Fruit fly (Drosophila melanogaster) whole organism, embryonic: ENCODE data around the gene Pss.

Experiments
- Blimp-1 ChIP-seq: fragments of 200-800 bp; sonication (Bioruptor generic); optimal IDR thresholded peaks from 3 replicates; lab custom pipeline; 2018; ENCODE audit warnings: missing biosample characterization, missing genetic modification characterization, mild to moderate bottlenecking, moderate library complexity, missing genetic modification reagents
- CG10462 ChIP-seq: fragments of 200-800 bp; sonication (Bioruptor generic); optimal IDR thresholded peaks from 2 replicates; lab custom pipeline; 2016; ENCODE audit warnings: missing biosample characterization, missing genetic modification characterization
- CG10979 ChIP-seq: fragments of 200-800 bp; sonication (Bioruptor generic); optimal IDR thresholded peaks from 2 replicates; lab custom pipeline; 2018; ENCODE audit warnings: missing biosample characterization, mild to moderate bottlenecking, missing genetic modification characterization, moderate library complexity
- CG11398 ChIP-seq: fragments of 200-800 bp; sonication (Bioruptor generic); optimal IDR thresholded peaks from 2 replicates; lab custom pipeline; 2016; ENCODE audit warnings: missing biosample characterization, missing genetic modification characterization
- CG11695 ChIP-seq: fragments of 200-800 bp; sonication (Bioruptor generic); IDR thresholded peaks from 3 replicates; pipeline ENCODE4 v1.3.6; 2022; ENCODE audit warnings: missing biosample characterization, missing genetic modification characterization
- CG14710 ChIP-seq: fragments of 200-800 bp; sonication (Bioruptor generic); optimal IDR thresholded peaks from 3 replicates; lab custom pipeline; 2019; ENCODE audit warnings: missing biosample characterization, mild to moderate bottlenecking, missing genetic modification characterization, moderate library complexity
- CG14965 ChIP-seq: fragments of 200-800 bp; sonication (Bioruptor generic); optimal IDR thresholded peaks from 2 replicates; lab custom pipeline; 2016; ENCODE audit warnings: missing biosample characterization, missing genetic modification characterization, borderline replicate concordance
- CG17802 ChIP-seq: fragments of 200-800 bp; sonication (Bioruptor generic); optimal IDR thresholded peaks from 2 replicates; lab custom pipeline; 2018; ENCODE audit warnings: missing biosample characterization, mild to moderate bottlenecking, missing genetic modification characterization, moderate library complexity
- CG3065 ChIP-seq: fragments of 200-800 bp; sonication (Bioruptor generic); optimal IDR thresholded peaks from 2 replicates; lab custom pipeline; 2016; ENCODE audit warnings: missing biosample characterization, missing genetic modification characterization
- CG32532 ChIP-seq: fragments of 200-800 bp; sonication (Bioruptor generic); IDR thresholded peaks from 2 replicates; pipeline ENCODE4 v1.3.6; 2022; ENCODE audit warnings: missing biosample characterization, missing genetic modification characterization
- CG3281 ChIP-seq: fragments of 200-800 bp; sonication (Bioruptor generic); optimal IDR thresholded peaks from 3 replicates; lab custom pipeline; 2017; ENCODE audit warnings: missing biosample characterization, mild to moderate bottlenecking, missing genetic modification characterization
- CG43689 ChIP-seq: fragments of 200-800 bp; sonication (Bioruptor generic); IDR thresholded peaks from 2 replicates; pipeline ENCODE4 v1.3.6; 2022; ENCODE audit warnings: missing biosample characterization, missing genetic modification characterization
- CG5953 ChIP-seq: fragments of 200-800 bp; sonication (Bioruptor generic); IDR thresholded peaks from 2 replicates; pipeline ENCODE4 v1.3.6; 2022; ENCODE audit warnings: missing biosample characterization, missing genetic modification characterization
- CG6654 ChIP-seq: fragments of 200-800 bp; sonication (Bioruptor generic); optimal IDR thresholded peaks from 2 replicates; lab custom pipeline; 2017; ENCODE audit warnings: missing biosample characterization, mild to moderate bottlenecking, missing genetic modification characterization
- CG6683 ChIP-seq: fragments of 200-800 bp; sonication (Bioruptor generic); optimal IDR thresholded peaks from 2 replicates; lab custom pipeline; 2017; ENCODE audit warnings: missing biosample characterization, mild to moderate bottlenecking, missing genetic modification characterization, missing genetic modification reagents
- CG7745 ChIP-seq: fragments of 200-800 bp; sonication (Bioruptor generic); optimal IDR thresholded peaks from 2 replicates; lab custom pipeline; 2018; ENCODE audit warnings: missing biosample characterization, mild to moderate bottlenecking, missing genetic modification characterization, moderate library complexity
- CG7963 ChIP-seq: fragments of 200-800 bp; sonication (Bioruptor generic); IDR thresholded peaks from 3 replicates; pipeline ENCODE4 v1.3.6; 2022; ENCODE audit warnings: missing biosample characterization, missing genetic modification characterization; ENCODE audit not compliant: partially characterized antibody
- CG8290 ChIP-seq, 3 experiments: fragments of 200-800 bp; sonication (Bioruptor generic); optimal IDR thresholded peaks; 2 replicates each; lab custom pipeline; 2016 to 2019; ENCODE audit warnings: missing biosample characterization in 3 of 3, missing genetic modification characterization in 3 of 3, mild to moderate bottlenecking in 2 of 3, moderate library complexity in 1 of 3
- CG8478 ChIP-seq: fragments of >200 bp; optimal IDR thresholded peaks from 2 replicates; lab custom pipeline; 2018
- CG9437 ChIP-seq: fragments of 200-800 bp; sonication (Bioruptor generic); optimal IDR thresholded peaks from 2 replicates; lab custom pipeline; 2018; ENCODE audit warnings: missing biosample characterization, mild to moderate bottlenecking, missing genetic modification characterization
- CG9797 ChIP-seq: fragments of 200-800 bp; sonication (Bioruptor generic); optimal IDR thresholded peaks from 3 replicates; lab custom pipeline; 2018; ENCODE audit warnings: missing biosample characterization, mild to moderate bottlenecking, missing genetic modification characterization
- Dfd ChIP-seq, 2 experiments: fragments of >200 bp; optimal IDR thresholded peaks; 2 replicates each; lab custom pipeline; 2017; ENCODE audit warnings: missing biosample characterization in 2 of 2, missing genetic modification characterization in 2 of 2
- Dip3 ChIP-seq: fragments of 200-800 bp; sonication (Bioruptor generic); optimal IDR thresholded peaks from 3 replicates; lab custom pipeline; 2016; ENCODE audit warnings: missing biosample characterization, missing genetic modification characterization
- Fer2 ChIP-seq: fragments of 200-800 bp; sonication (Bioruptor generic); optimal IDR thresholded peaks from 2 replicates; lab custom pipeline; 2018; ENCODE audit warnings: missing biosample characterization, mild to moderate bottlenecking, missing genetic modification characterization, moderate library complexity
- HLH3B ChIP-seq: fragments of 200-800 bp; sonication (Bioruptor generic); IDR thresholded peaks from 2 replicates; pipeline ENCODE4 v1.3.6; 2022; ENCODE audit warnings: missing biosample characterization, missing genetic modification characterization
- Max ChIP-seq: fragments of 200-800 bp; sonication (Bioruptor generic); optimal IDR thresholded peaks from 2 replicates; lab custom pipeline; 2016; ENCODE audit warnings: missing biosample characterization, mild to moderate bottlenecking, missing genetic modification characterization
- Pdp1 ChIP-seq, 2 experiments: fragments of 200-800 bp; sonication (Bioruptor generic); optimal IDR thresholded peaks; 3 replicates each; lab custom pipeline; 2016; ENCODE audit warnings: missing biosample characterization in 2 of 2, missing genetic modification characterization in 2 of 2, mild to moderate bottlenecking in 1 of 2, moderate library complexity in 1 of 2
- Rfx ChIP-seq: fragments of 200-800 bp; sonication (Bioruptor generic); IDR thresholded peaks from 2 replicates; pipeline ENCODE4 v1.3.6; 2022; ENCODE audit warnings: missing biosample characterization, missing genetic modification characterization
- Rx ChIP-seq: fragments of 200-800 bp; sonication (Bioruptor generic); IDR thresholded peaks from 2 replicates; pipeline ENCODE4 v1.3.6; 2022; ENCODE audit warnings: missing biosample characterization, missing genetic modification characterization
- Taf1 ChIP-seq: fragments of 200-800 bp; sonication (Bioruptor generic); IDR thresholded peaks from 2 replicates; pipeline ENCODE4 v1.3.6; 2022; ENCODE audit warnings: missing biosample characterization, missing genetic modification characterization
- ab ChIP-seq: fragments of 200-800 bp; sonication (Bioruptor generic); optimal IDR thresholded peaks from 2 replicates; lab custom pipeline; 2016; ENCODE audit warnings: missing biosample characterization, missing genetic modification characterization
- ash1 ChIP-seq: fragments of 200-800 bp; sonication (Bioruptor generic); optimal IDR thresholded peaks from 2 replicates; lab custom pipeline; 2018; ENCODE audit warnings: missing biosample characterization, mild to moderate bottlenecking, missing genetic modification characterization
- bbx ChIP-seq: fragments of 200-800 bp; sonication (Bioruptor generic); IDR thresholded peaks from 2 replicates; pipeline ENCODE4 v1.3.6; 2022; ENCODE audit warnings: missing biosample characterization, missing genetic modification characterization; ENCODE audit not compliant: partially characterized antibody
- bigmax ChIP-seq: fragments of 200-800 bp; sonication (Bioruptor generic); optimal IDR thresholded peaks from 2 replicates; lab custom pipeline; 2018; ENCODE audit warnings: missing biosample characterization, mild to moderate bottlenecking, missing genetic modification characterization
- bsh ChIP-seq, 2 experiments: fragments of 200-800 bp; sonication (Bioruptor generic); optimal IDR thresholded peaks; 2 replicates each; lab custom pipeline; 2017 to 2018; ENCODE audit warnings: mild to moderate bottlenecking in 2 of 2, missing biosample characterization in 2 of 2, missing genetic modification characterization in 2 of 2, moderate library complexity in 1 of 2
- cad ChIP-seq: fragments of >200 bp; optimal IDR thresholded peaks from 2 replicates; lab custom pipeline; 2017; ENCODE audit warnings: missing biosample characterization, missing genetic modification characterization
- cato ChIP-seq: fragments of 200-800 bp; sonication (Bioruptor generic); optimal IDR thresholded peaks from 2 replicates; lab custom pipeline; 2016; ENCODE audit warnings: missing biosample characterization, missing genetic modification characterization, borderline replicate concordance
- croc ChIP-seq: fragments of 200-800 bp; sonication (Bioruptor generic); conservative IDR thresholded peaks from 3 replicates; pipeline ENCODE4 v1.3.6; 2022; ENCODE audit warnings: missing biosample characterization, missing genetic modification characterization
- dimm ChIP-seq: fragments of 200-800 bp; sonication (Bioruptor generic); IDR thresholded peaks from 2 replicates; pipeline ENCODE4 v1.3.6; 2022; ENCODE audit warnings: missing biosample characterization, missing genetic modification characterization
- disco-r ChIP-seq: fragments of 200-800 bp; sonication (Bioruptor generic); optimal IDR thresholded peaks from 2 replicates; lab custom pipeline; 2016; ENCODE audit warnings: missing biosample characterization, missing genetic modification characterization
- gsb ChIP-seq: fragments of 200-800 bp; sonication (Bioruptor generic); IDR thresholded peaks from 2 replicates; pipeline ENCODE4 v1.3.6; 2022; ENCODE audit warnings: missing biosample characterization, missing genetic modification characterization
- hb ChIP-seq: fragments of 200-800 bp; sonication (Bioruptor generic); IDR thresholded peaks from 3 replicates; pipeline ENCODE4 v1.3.6; 2022; ENCODE audit warnings: missing biosample characterization, missing genetic modification characterization; ENCODE audit not compliant: partially characterized antibody
- mam ChIP-seq: fragments of 200-800 bp; sonication (Bioruptor generic); optimal IDR thresholded peaks from 3 replicates; lab custom pipeline; 2016; ENCODE audit warnings: missing biosample characterization, missing genetic modification characterization
- org-1 ChIP-seq: fragments of 200-800 bp; sonication (Bioruptor generic); optimal IDR thresholded peaks from 2 replicates; lab custom pipeline; 2017; ENCODE audit warnings: missing biosample characterization, missing genetic modification characterization
- peb ChIP-seq: fragments of 200-800 bp; sonication (Bioruptor generic); IDR thresholded peaks from 2 replicates; pipeline ENCODE4 v1.3.6; 2022; ENCODE audit warnings: missing biosample characterization, missing genetic modification characterization
- pita ChIP-seq: fragments of 200-800 bp; sonication (Bioruptor generic); optimal IDR thresholded peaks from 2 replicates; lab custom pipeline; 2017; ENCODE audit warnings: missing biosample characterization, mild to moderate bottlenecking, missing genetic modification characterization
- salm ChIP-seq: fragments of 200-800 bp; sonication (Bioruptor generic); optimal IDR thresholded peaks from 2 replicates; lab custom pipeline; 2018; ENCODE audit warnings: missing biosample characterization, mild to moderate bottlenecking, missing genetic modification characterization
- sd ChIP-seq: fragments of 200-800 bp; sonication (Bioruptor generic); optimal IDR thresholded peaks from 3 replicates; lab custom pipeline; 2018; ENCODE audit warnings: missing biosample characterization, mild to moderate bottlenecking, missing genetic modification characterization, moderate library complexity
- sisA ChIP-seq: fragments of 200-800 bp; sonication (Bioruptor generic); IDR thresholded peaks from 2 replicates; pipeline ENCODE4 v1.3.6; 2022; ENCODE audit warnings: missing biosample characterization, missing genetic modification characterization
- sob ChIP-seq: fragments of 200-800 bp; sonication (Bioruptor generic); IDR thresholded peaks from 2 replicates; pipeline ENCODE4 v1.3.6; 2022; ENCODE audit warnings: missing biosample characterization, missing genetic modification characterization
- tio ChIP-seq: fragments of 200-800 bp; sonication (Bioruptor generic); optimal IDR thresholded peaks from 2 replicates; lab custom pipeline; 2017; ENCODE audit warnings: missing biosample characterization, missing genetic modification characterization, inconsistent platforms

Pss gene

DNA sequence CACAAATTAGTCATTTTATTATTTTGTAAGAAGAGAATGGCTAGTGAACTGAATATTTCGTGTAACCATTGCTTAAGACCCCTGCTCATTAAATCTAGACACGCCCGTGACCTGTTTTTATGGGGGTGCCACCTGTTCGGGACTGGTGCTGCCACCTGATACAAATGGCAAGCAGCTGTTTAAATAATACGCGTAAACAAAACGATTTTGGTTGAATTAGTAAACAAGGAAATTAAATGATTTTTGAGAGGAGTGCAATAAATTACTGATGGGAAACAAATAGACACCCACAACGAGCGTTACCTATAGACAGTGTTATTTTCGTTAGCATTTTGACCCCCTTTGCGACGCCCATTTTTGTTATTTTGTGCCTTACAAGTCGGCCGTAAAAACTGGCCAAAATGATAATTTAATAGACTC, 51.2 kb downstream of the Pss start (continued):
- TF ChIP-seq CG10979 (tag; lab: Kevin White, UChicago) (peak; percentile 71), CG7963 (GFP tag; lab: Robert Waterston, UW) (no peak), ash1 (GFP tag; lab: Kevin White, UChicago) (peak; percentile 57), CG7745 (no peak), croc (GFP tag; lab: Robert Waterston, UW) (peak; percentile 58), bigmax (no peak), org-1 (GFP tag; lab: Kevin White, UChicago) (peak; percentile 71), CG8478 (no peak), sob (GFP tag; lab: Robert Waterston, UW) (no peak), CG5953 (no peak), dimm (no peak), Max (GFP tag; lab: Kevin White, UChicago) (peak; percentile 77), CG11398 (GFP tag; lab: Kevin White, UChicago) (peak; percentile 78), peb (no peak), sd (peak; percentile 58), tio (GFP tag; lab: Kevin White, UChicago) (peak; percentile 83), Fer2 (tag; lab: Kevin White, UChicago) (peak; percentile 77), HLH3B (no peak), disco-r (GFP tag; lab: Kevin White, UChicago) (peak; percentile 29), CG9797 (GFP tag; lab: Kevin White, UChicago) (peak; percentile 18), cad (GFP tag; lab: Kevin White, UChicago) (no peak), Blimp-1 (GFP tag; lab: Kevin White, UChicago) (peak; percentile 77), CG3281 (GFP tag; lab: Kevin White, UChicago) (peak; percentile 88), gsb (GFP tag; lab: Robert Waterston, UW) (no peak), CG6683 (peak; percentile 74), CG6654 (GFP tag; lab: Kevin White, UChicago) (peak; percentile 34), CG3065 (peak; percentile 73), Dfd (GFP tag; optimal IDR thresholded peaks at IDR 0.05; lab: Kevin White, UChicago) (no peak), CG9437 (GFP tag; lab: Kevin White, UChicago) (peak; percentile 77), CG10462 (GFP tag; lab: Kevin White, UChicago) (peak; percentile 78), ab (GFP tag; lab: Kevin White, UChicago) (peak; percentile 53), hb (GFP tag; lab: Robert Waterston, UW) (no peak), Taf1 (GFP tag; lab: Robert Waterston, UW) (no peak), CG32532 (GFP tag; lab: Robert Waterston, UW) (no peak), CG8290 (GFP tag; optimal IDR thresholded peaks at IDR 0.05; lab: Kevin White, UChicago) (peak; percentile 63), CG8290 (tag; optimal IDR thresholded peaks at IDR 0.05; lab: Kevin White, UChicago) (peak; percentile 40 to 95), bsh (GFP tag; optimal IDR thresholded peaks at IDR 0.05; lab: Kevin White, UChicago) (peak in 1 of 2 experiments; percentile 79), Rfx (GFP tag; lab: Robert Waterston, UW) (no peak), CG14965 (GFP tag; lab: Kevin White, UChicago) (no peak), CG11695 (GFP tag; lab: Robert Waterston, UW) (no peak), Pdp1 (GFP tag; optimal IDR thresholded peaks at IDR 0.05; lab: Kevin White, UChicago) (peak in 1 of 2 experiments; percentile 88), CG17802 (tag; lab: Kevin White, UChicago) (peak; percentile 64), Rx (no peak), mam (peak; percentile 95), CG43689 (GFP tag; lab: Robert Waterston, UW) (no peak), Dip3 (GFP tag; lab: Kevin White, UChicago) (peak; percentile 88), pita (GFP tag; lab: Kevin White, UChicago) (no peak), bbx (GFP tag; lab: Robert Waterston, UW) (no peak), cato (GFP tag; lab: Kevin White, UChicago) (peak; percentile 71), sisA (GFP tag; lab: Robert Waterston, UW) (no peak), CG14710 (peak; percentile 80), salm (tag; lab: Kevin White, UChicago) (peak; percentile 37)
